Worm (Caenorhabditis elegans) whole organism, L4 larva: Measurements from ENCODE around the gene srsx-33.

Experiments
- D1046.2 ChIP-seq: fragments of 200-800 bp; sonication (Bioruptor generic); IDR thresholded peaks from 2 replicates; pipeline ENCODE4 v1.3.6; 2022; ENCODE audit warnings: missing genetic modification characterization, missing compliant biosample characterization
- F37D6.2 ChIP-seq: sonication (generic microtip); optimal IDR thresholded peaks from 2 replicates; lab custom pipeline; 2016; ENCODE audit warnings: mild to moderate bottlenecking, missing genetic modification characterization, missing compliant biosample characterization
- Y5F2A.4 ChIP-seq: fragments of 200-800 bp; sonication (Bioruptor generic); optimal IDR thresholded peaks from 2 replicates; lab custom pipeline; 2018; ENCODE audit warnings: mild to moderate bottlenecking, missing genetic modification characterization, missing compliant biosample characterization
- Y75B8A.6 ChIP-seq: fragments of 200-800 bp; sonication (Bioruptor generic); IDR thresholded peaks from 2 replicates; pipeline ENCODE4 v1.3.6; 2022; ENCODE audit warnings: missing genetic modification reagents, missing genetic modification characterization, missing compliant biosample characterization
- ZK337.2 ChIP-seq: fragments of 200-800 bp; sonication (Bioruptor generic); IDR thresholded peaks from 2 replicates; pipeline ENCODE4 v1.3.6; 2022; ENCODE audit warnings: missing genetic modification reagents, missing genetic modification characterization, missing compliant biosample characterization
- aha-1 ChIP-seq: fragments of 150-350 bp; peaks from one replicate; lab custom pipeline; 2014; ENCODE audit warnings: missing biosample characterization, missing genetic modification characterization
- aly-2 ChIP-seq: sonication (generic microtip); optimal IDR thresholded peaks from 2 replicates; lab custom pipeline; 2018; ENCODE audit warnings: missing biosample characterization, missing genetic modification characterization
- ama-1 ChIP-seq: fragments of 150-350 bp; optimal IDR thresholded peaks from 2 replicates; lab custom pipeline; 2014; ENCODE audit warnings: inconsistent platforms, mixed read lengths
- arid-1 ChIP-seq: fragments of 200-800 bp; sonication (Bioruptor generic); conservative IDR thresholded peaks from 2 replicates; pipeline ENCODE4 v1.3.6; 2022; ENCODE audit warnings: missing genetic modification reagents, missing genetic modification characterization, missing compliant biosample characterization
- ceh-28 ChIP-seq: fragments of 150-350 bp; optimal IDR thresholded peaks from 2 replicates; lab custom pipeline; 2014; ENCODE audit warnings: missing biosample characterization, missing genetic modification reagents, missing genetic modification characterization
- ceh-62 ChIP-seq: sonication (generic microtip); optimal IDR thresholded peaks from 2 replicates; lab custom pipeline; 2017; ENCODE audit warnings: missing biosample characterization, missing genetic modification characterization
- ctbp-1 ChIP-seq: fragments of 200-800 bp; sonication (Bioruptor generic); IDR thresholded peaks from 2 replicates; pipeline ENCODE4 v1.3.6; 2022; ENCODE audit warnings: missing genetic modification reagents, missing genetic modification characterization, missing compliant biosample characterization
- daf-16 ChIP-seq, 3 experiments: sonication (generic microtip); optimal IDR thresholded peaks; 2 replicates each; lab custom pipeline; 2016 to 2017; ENCODE audit warnings: missing genetic modification characterization in 3 of 3, missing genetic modification reagents in 3 of 3, mild to moderate bottlenecking in 2 of 3, missing compliant biosample characterization in 2 of 3, missing biosample characterization in 1 of 3, moderate library complexity in 1 of 3
- dmd-6 ChIP-seq: fragments of 200-800 bp; sonication (Bioruptor generic); IDR thresholded peaks from 2 replicates; pipeline ENCODE4 v1.3.6; 2022; ENCODE audit warnings: missing genetic modification reagents, missing genetic modification characterization, missing compliant biosample characterization
- dmd-8 ChIP-seq: fragments of 200-800 bp; sonication (Bioruptor generic); IDR thresholded peaks from 2 replicates; pipeline ENCODE4 v1.3.6; 2022; ENCODE audit warnings: missing genetic modification characterization, missing compliant biosample characterization
- dve-1 ChIP-seq: sonication (generic microtip); optimal IDR thresholded peaks from 2 replicates; lab custom pipeline; 2017; ENCODE audit warnings: antibody characterized with exemption, mild to moderate bottlenecking, missing genetic modification characterization, missing compliant biosample characterization; ENCODE audit not compliant: insufficient read depth
- egl-43 ChIP-seq: fragments of 200-800 bp; sonication (Bioruptor generic); IDR thresholded peaks from 2 replicates; pipeline ENCODE4 v1.3.6; 2022; ENCODE audit warnings: missing genetic modification reagents, missing genetic modification characterization, missing compliant biosample characterization
- fkh-10 ChIP-seq: fragments of 150-350 bp; optimal IDR thresholded peaks from 2 replicates; lab custom pipeline; 2014; ENCODE audit warnings: missing biosample characterization, missing genetic modification reagents, missing genetic modification characterization
- hif-1 ChIP-seq, 2 experiments: sonication (generic microtip); optimal IDR thresholded peaks; 2 replicates each; lab custom pipeline; 2016 to 2017; ENCODE audit warnings: missing compliant biosample characterization in 2 of 2, missing genetic modification characterization in 2 of 2, missing genetic modification reagents in 2 of 2, missing genotype in 2 of 2, mild to moderate bottlenecking in 1 of 2
- jun-1 ChIP-seq: fragments of 150-350 bp; optimal IDR thresholded peaks from 2 replicates; lab custom pipeline; 2014; ENCODE audit warnings: missing biosample characterization, missing genetic modification reagents, missing genetic modification characterization
- lim-7 ChIP-seq: fragments of 200-800 bp; sonication (Bioruptor generic); IDR thresholded peaks from 2 replicates; pipeline ENCODE4 v1.3.6; 2022; ENCODE audit warnings: missing genetic modification characterization, missing compliant biosample characterization
- lin-1 ChIP-seq: fragments of 200-800 bp; sonication (Bioruptor generic); IDR thresholded peaks from 2 replicates; pipeline ENCODE4 v1.3.6; 2022; ENCODE audit warnings: missing genetic modification reagents, missing genetic modification characterization, missing compliant biosample characterization
- lin-39 ChIP-seq: fragments of 150-350 bp; optimal IDR thresholded peaks from 2 replicates; lab custom pipeline; 2014; ENCODE audit warnings: missing biosample characterization, missing genetic modification reagents, missing genetic modification characterization
- lsy-2 ChIP-seq, 2 experiments: fragments of 150-350 bp in 1 of 2; sonication (generic microtip) in 1 of 2; optimal IDR thresholded peaks; 2 replicates each; lab custom pipeline; 2014 to 2017; ENCODE audit warnings: missing biosample characterization in 2 of 2, missing genetic modification characterization in 2 of 2
- madf-9 ChIP-seq: fragments of 200-800 bp; sonication (Bioruptor generic); conservative IDR thresholded peaks from 2 replicates; pipeline ENCODE4 v1.3.6; 2022; ENCODE audit warnings: missing genetic modification reagents, missing genetic modification characterization, missing compliant biosample characterization
- nhr-111 ChIP-seq: fragments of 200-800 bp; sonication (Bioruptor generic); optimal IDR thresholded peaks from 2 replicates; lab custom pipeline; 2018; ENCODE audit warnings: mild to moderate bottlenecking, missing genetic modification characterization, missing compliant biosample characterization
- nhr-237 ChIP-seq: sonication (generic microtip); optimal IDR thresholded peaks from 2 replicates; lab custom pipeline; 2017; ENCODE audit warnings: missing biosample characterization, missing genetic modification characterization
- nhr-28 ChIP-seq: fragments of 150-350 bp; optimal IDR thresholded peaks from 2 replicates; lab custom pipeline; 2014; ENCODE audit warnings: missing biosample characterization, missing genetic modification characterization
- nhr-41 ChIP-seq: fragments of 200-800 bp; sonication (Bioruptor generic); IDR thresholded peaks from 2 replicates; pipeline ENCODE4 v1.3.6; 2022; ENCODE audit warnings: missing genetic modification reagents, missing genetic modification characterization, missing compliant biosample characterization
- nhr-42 ChIP-seq: fragments of 200-800 bp; sonication (Bioruptor generic); IDR thresholded peaks from 2 replicates; pipeline ENCODE4 v1.3.6; 2022; ENCODE audit warnings: missing genetic modification characterization, missing compliant biosample characterization
- nhr-48 ChIP-seq: sonication (generic microtip); optimal IDR thresholded peaks from 2 replicates; lab custom pipeline; 2016; ENCODE audit warnings: mild to moderate bottlenecking, missing genetic modification characterization, missing compliant biosample characterization
- nhr-6 ChIP-seq: fragments of 150-350 bp; optimal IDR thresholded peaks from 2 replicates; lab custom pipeline; 2014; ENCODE audit warnings: missing biosample characterization, missing genetic modification characterization
- nhr-76 ChIP-seq: fragments of 150-350 bp; optimal IDR thresholded peaks from 2 replicates; lab custom pipeline; 2014; ENCODE audit warnings: missing biosample characterization, missing genetic modification characterization
- pha-4 ChIP-seq, 2 experiments: fragments of 150-350 bp in 1 of 2; fragments of 200-800 bp in 1 of 2; sonication (Bioruptor generic) in 1 of 2; IDR thresholded peaks in 1 of 2; optimal IDR thresholded peaks in 1 of 2; 2 replicates each; pipeline versions ENCODE4 v1.3.6 to Lab custom; 2014 to 2022; ENCODE audit warnings: missing genetic modification characterization in 2 of 2, missing genetic modification reagents in 2 of 2, missing biosample characterization in 1 of 2, missing compliant biosample characterization in 1 of 2
- pqm-1 ChIP-seq: sonication (generic microtip); optimal IDR thresholded peaks from 2 replicates; lab custom pipeline; 2017; ENCODE audit warnings: missing biosample characterization, missing genetic modification characterization
- rbr-2 ChIP-seq: sonication (generic microtip); optimal IDR thresholded peaks from 2 replicates; lab custom pipeline; 2016; ENCODE audit warnings: missing genotype, missing genetic modification characterization, missing compliant biosample characterization
- saeg-2 ChIP-seq: fragments of 200-800 bp; sonication (Bioruptor generic); IDR thresholded peaks from 2 replicates; pipeline ENCODE4 v1.3.6; 2022; ENCODE audit warnings: missing genetic modification reagents, missing genetic modification characterization, missing compliant biosample characterization
- sdz-12 ChIP-seq: fragments of 200-800 bp; sonication (Bioruptor generic); optimal IDR thresholded peaks from 2 replicates; lab custom pipeline; 2018; ENCODE audit warnings: mild to moderate bottlenecking, missing genetic modification characterization, missing compliant biosample characterization
- set-16 ChIP-seq: fragments of 200-800 bp; sonication (Bioruptor generic); IDR thresholded peaks from 2 replicates; pipeline ENCODE4 v1.3.6; 2022; ENCODE audit warnings: missing genetic modification reagents, missing genetic modification characterization, missing compliant biosample characterization
- skn-1 ChIP-seq: fragments of 150-350 bp; optimal IDR thresholded peaks from 2 replicates; lab custom pipeline; 2014; ENCODE audit warnings: missing biosample characterization, missing genetic modification characterization
- spr-3 ChIP-seq: fragments of 200-800 bp; sonication (Bioruptor generic); optimal IDR thresholded peaks from 2 replicates; lab custom pipeline; 2018; ENCODE audit warnings: mild to moderate bottlenecking, missing genetic modification characterization, missing compliant biosample characterization
- tra-1 ChIP-seq: fragments of 200-800 bp; sonication (Bioruptor generic); IDR thresholded peaks from 2 replicates; pipeline ENCODE4 v1.3.6; 2022; ENCODE audit warnings: missing genetic modification reagents, missing genetic modification characterization, missing compliant biosample characterization
- unc-130 ChIP-seq: sonication (generic microtip); optimal IDR thresholded peaks from 2 replicates; lab custom pipeline; 2016; ENCODE audit warnings: missing genetic modification reagents, missing genetic modification characterization, missing compliant biosample characterization
- unc-62 ChIP-seq, 3 experiments: fragments of 150-350 bp in 1 of 3; sonication (generic microtip); optimal IDR thresholded peaks in 2 of 3; peaks in 1 of 3; 1 replicate in 1 of 3; 2 replicates in 2 of 3; lab custom pipeline; 2014 to 2017; ENCODE audit warnings: missing biosample characterization in 3 of 3, missing genetic modification characterization in 3 of 3, missing genetic modification reagents in 3 of 3, missing genotype in 1 of 3
- vab-7 ChIP-seq: fragments of 200-800 bp; sonication (Bioruptor generic); IDR thresholded peaks from 2 replicates; pipeline ENCODE4 v1.3.6; 2022; ENCODE audit warnings: missing genetic modification reagents, missing genetic modification characterization, missing compliant biosample characterization
- zfp-2 ChIP-seq: sonication (generic microtip); optimal IDR thresholded peaks from 2 replicates; lab custom pipeline; 2016; ENCODE audit warnings: mild to moderate bottlenecking, missing genetic modification characterization, missing compliant biosample characterization
- zfp-3 ChIP-seq: fragments of 200-800 bp; sonication (Bioruptor generic); conservative IDR thresholded peaks from 2 replicates; pipeline ENCODE4 v1.3.6; 2022; ENCODE audit warnings: missing genetic modification reagents, missing genetic modification characterization, missing compliant biosample characterization
- zip-11 ChIP-seq: fragments of 200-800 bp; sonication (Bioruptor generic); IDR thresholded peaks from 2 replicates; pipeline ENCODE4 v1.3.6; 2022; ENCODE audit warnings: missing genetic modification characterization, missing compliant biosample characterization
- ztf-11 ChIP-seq: fragments of 150-350 bp; optimal IDR thresholded peaks from 2 replicates; lab custom pipeline; 2014; ENCODE audit warnings: missing biosample characterization, missing genetic modification characterization

Gene srsx-33

DNA sequence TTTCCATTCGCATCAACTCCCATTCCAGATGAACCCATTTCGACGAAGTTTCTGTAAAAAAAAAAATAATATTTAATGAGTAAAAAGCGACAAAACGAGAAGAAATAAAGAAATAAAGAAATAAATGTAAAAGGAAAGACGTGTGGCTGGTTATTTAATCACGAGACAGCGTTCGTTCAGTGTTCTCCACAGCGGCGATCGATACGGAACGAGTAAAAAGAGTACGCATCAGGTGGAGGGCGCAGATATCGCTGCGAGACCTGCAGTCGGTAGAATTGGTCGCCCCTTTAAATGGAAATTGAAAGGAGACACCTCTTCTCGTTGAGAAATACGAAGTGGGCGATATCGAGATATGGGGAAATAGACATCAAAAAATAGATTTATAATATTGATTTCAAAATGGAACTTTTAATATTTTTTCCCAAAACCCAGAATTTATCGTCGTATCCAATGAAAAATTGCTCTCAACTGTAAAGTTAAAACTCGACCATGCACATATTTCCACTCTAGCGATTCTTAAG, 23.6 kb downstream of the srsx-33 start, which contains the start of gene pqn-70 (continued):
- TF ChIP-seq pha-4 (GFP tag; IDR thresholded peaks at IDR 0.05; lab: Robert Waterston, UW) (peak; percentile 44; the same call in 1 of the 2 replicates), pha-4 (tag; optimal IDR thresholded peaks at IDR 0.05; lab: Kevin White, UChicago) (no peak), zip-11 (GFP tag; lab: Robert Waterston, UW) (no peak), ceh-62 (tag; lab: Kevin White, UChicago) (no peak), vab-7 (GFP tag; lab: Robert Waterston, UW) (peak; percentile 53), F37D6.2 (peak; percentile 49), unc-130 (peak; percentile 65), nhr-6 (peak; percentile 76), unc-62 (GFP tag; optimal IDR thresholded peaks at IDR 0.05 in 1 of 2; lab: Kevin White, UChicago) (peak in 1 of 2 experiments; percentile 2), unc-62 (tag; optimal IDR thresholded peaks at IDR 0.05; lab: Kevin White, UChicago) (no peak), spr-3 (no peak), ama-1 (lab: Kevin White, UChicago) (peak; percentile 74), skn-1 (no peak), ceh-28 (tag; lab: Kevin White, UChicago) (peak; percentile 76), egl-43 (peak; percentile 67; the same call in 1 of the 2 replicates), ctbp-1 (GFP tag; lab: Robert Waterston, UW) (peak; percentile 59; the same call in 1 of the 2 replicates), aly-2 (no peak), hif-1 (tag; optimal IDR thresholded peaks at IDR 0.05; lab: Kevin White, UChicago) (peak in 1 of 2 experiments; percentile 81), rbr-2 (tag; lab: Kevin White, UChicago) (peak; percentile 79), fkh-10 (GFP tag; lab: Kevin White, UChicago) (peak; percentile 72), ZK337.2 (GFP tag; lab: Robert Waterston, UW) (no peak), dve-1 (tag; lab: Kevin White, UChicago) (peak; percentile 92), arid-1 (peak; percentile 81), nhr-48 (tag; lab: Kevin White, UChicago) (peak; percentile 60), daf-16 (GFP tag; optimal IDR thresholded peaks at IDR 0.05; lab: Kevin White, UChicago) (no peak), daf-16 (tag; optimal IDR thresholded peaks at IDR 0.05; lab: Kevin White, UChicago) (peak; percentile 3), lsy-2 (tag; optimal IDR thresholded peaks at IDR 0.05; lab: Kevin White, UChicago) (peak; percentile 71 to 91), Y75B8A.6 (no peak), dmd-8 (no peak), saeg-2 (GFP tag; lab: Robert Waterston, UW) (no peak), nhr-42 (no peak), D1046.2 (no peak), nhr-237 (tag; lab: Kevin White, UChicago) (no peak), jun-1 (tag; lab: Kevin White, UChicago) (peak; percentile 11), pqm-1 (tag; lab: Kevin White, UChicago) (no peak)

- no peak for TF ChIP-seq lim-7 (GFP tag; lab: Robert Waterston, UW)
- TF ChIP-seq aha-1 (tag; lab: Kevin White, UChicago), result no peak
- TF ChIP-seq lin-1, result no peak
- no peak for TF ChIP-seq unc-130
- no peak for TF ChIP-seq fkh-10 (GFP tag; lab: Kevin White, UChicago)
- TF ChIP-seq zfp-2 (tag; lab: Kevin White, UChicago), result no peak
- TF ChIP-seq nhr-42, result no peak
- no peak for TF ChIP-seq dmd-6 (GFP tag; lab: Robert Waterston, UW)
- TF ChIP-seq madf-9 (GFP tag; lab: Robert Waterston, UW), result no peak
- TF ChIP-seq ztf-11, result no peak
- no peak for TF ChIP-seq lin-39
- no peak for TF ChIP-seq nhr-48 (tag; lab: Kevin White, UChicago)
- TF ChIP-seq Y5F2A.4 (GFP tag; lab: Kevin White, UChicago), result no peak
- no peak for TF ChIP-seq set-16 (GFP tag; lab: Robert Waterston, UW)
- TF ChIP-seq dmd-8, result no peak
- TF ChIP-seq nhr-111 (GFP tag; lab: Kevin White, UChicago), result no peak
- peak; percentile 43 for TF ChIP-seq dve-1 (tag; lab: Kevin White, UChicago)
- TF ChIP-seq nhr-41, result no peak
- TF ChIP-seq sdz-12 (GFP tag; lab: Kevin White, UChicago), result no peak
- no peak for TF ChIP-seq nhr-28 (tag; lab: Kevin White, UChicago)
- no peak for TF ChIP-seq nhr-6
- no peak for TF ChIP-seq zfp-3
- no peak for TF ChIP-seq tra-1
- TF ChIP-seq ama-1 (lab: Kevin White, UChicago), result peak; percentile 92
- TF ChIP-seq nhr-76 (tag; lab: Kevin White, UChicago), result no peak
- peak in 1 of 2 experiments; percentile 72 for TF ChIP-seq daf-16 (GFP tag; optimal IDR thresholded peaks at IDR 0.05; lab: Kevin White, UChicago)
- peak; percentile 28 for TF ChIP-seq daf-16 (tag; optimal IDR thresholded peaks at IDR 0.05; lab: Kevin White, UChicago)
Measured at ce11 chrV:11225981-11226380, 26.3 kb downstream of the srsx-33 start, which contains the start of gene bgal-1. bgal-1 (minus strand) TSS chrV:11226018.
